Fruit fly (Drosophila melanogaster) whole organism: Measurements from ENCODE around the gene ihog.

ENCODE experiments used
- CG8478 ChIP-seq: fragments of >200 bp; optimal IDR thresholded peaks from 2 replicates; lab custom pipeline; 2018; ENCODE audit warnings: inconsistent platforms
- Dll ChIP-seq: fragments of >200 bp; optimal IDR thresholded peaks from 2 replicates; lab custom pipeline; 2017

DNA sequence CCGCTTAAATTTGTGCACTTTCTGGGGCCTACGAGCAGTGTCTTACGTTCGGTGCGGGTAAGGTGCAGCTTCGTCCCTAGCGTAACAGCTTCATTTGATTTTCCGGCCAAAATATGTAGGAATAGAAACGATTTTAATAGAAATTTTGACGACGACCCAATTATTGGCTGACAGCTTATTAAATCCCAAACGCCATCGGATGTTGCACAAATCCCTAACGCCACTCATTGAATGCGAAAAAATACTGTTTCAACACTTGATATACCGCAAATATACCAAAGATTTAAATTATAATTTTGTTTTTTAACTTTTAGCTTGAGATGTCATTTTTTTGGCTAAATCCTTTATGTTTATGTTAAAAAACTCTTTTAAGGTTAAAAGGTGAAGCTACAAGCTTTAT is 3.5 kb downstream of the ihog start, which contains the start of gene Fgop2:
- no peak for TF ChIP-seq Dll (lab: Kevin White, UChicago)
- no peak for TF ChIP-seq CG8478 (lab: Kevin White, UChicago)
